Worm (Caenorhabditis elegans) whole organism, dauer: ENCODE measurements around the gene ZK688.7.
"Not testable (repeated sequence)": the region's sequence is repeated elsewhere in the genome, so short reads cannot be mapped to it uniquely, and the experiment has no call there.

ENCODE experiments used
- unc-62 ChIP-seq: sonication (generic microtip); optimal IDR thresholded peaks from 2 replicates; lab custom pipeline; 2017; ENCODE audit warnings: missing biosample characterization, missing genetic modification reagents, missing genetic modification characterization

ZK688.7 gene

DNA sequence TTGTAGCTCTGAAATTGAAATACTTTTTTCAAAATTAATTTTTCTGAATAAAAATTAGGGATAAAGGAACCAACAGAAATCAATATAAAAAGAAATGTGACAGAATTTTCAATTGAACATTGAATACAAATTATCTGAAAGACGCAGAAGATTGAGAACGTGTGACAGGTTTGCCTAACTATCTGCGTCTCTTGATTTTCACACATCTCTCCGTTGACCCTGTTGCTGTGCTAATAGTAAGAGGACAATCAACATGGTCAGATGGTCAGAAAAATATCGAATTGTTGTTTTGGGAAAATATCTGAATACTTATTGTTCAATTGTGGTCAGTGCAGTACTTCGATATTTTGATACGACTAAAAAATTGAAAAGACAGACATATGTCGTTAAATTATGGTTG is at the start of gene ZK688.7:
Gene ZK688.7, minus strand, starts transcription at position 14 of the 400 bp plus-strand sequence.
- TF ChIP-seq unc-62 (GFP tag; lab: Kevin White, UChicago) = no peak

DNA sequence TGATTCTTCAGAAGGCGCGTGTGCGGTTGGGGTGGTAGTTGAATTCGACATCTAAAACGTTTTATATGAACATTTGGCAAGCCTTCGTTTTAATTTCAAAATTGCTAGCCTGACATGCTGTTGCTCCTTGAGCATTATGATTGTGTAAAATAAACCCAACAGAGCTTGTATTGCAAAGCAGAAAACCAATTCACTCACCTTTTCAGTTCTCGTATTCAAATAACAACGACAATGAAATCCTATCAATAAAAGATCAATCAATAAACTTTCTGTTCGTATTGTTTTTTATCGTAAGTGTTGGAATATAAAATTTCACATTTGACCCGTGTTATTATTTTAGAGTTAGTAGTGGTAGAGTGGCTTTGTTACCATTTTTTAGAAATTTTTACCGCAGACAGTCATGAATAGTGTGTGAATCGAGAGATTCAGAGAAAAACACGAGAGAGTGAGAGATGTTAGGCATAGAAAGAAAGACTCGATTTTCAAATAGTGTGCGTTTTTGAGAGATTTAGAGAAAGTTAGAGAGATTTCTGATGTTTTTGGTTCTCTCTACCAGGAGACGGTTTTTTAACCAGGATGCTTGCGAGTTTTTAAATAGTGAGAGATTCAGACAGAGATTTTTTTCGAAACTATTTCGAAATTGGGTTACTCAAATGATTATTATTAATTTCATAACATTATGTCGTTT is 47.6 kb upstream of the ZK688.7 start, which contains the start of gene F54H12.10:
Gene F54H12.10, minus strand, starts transcription at position 51 of the 688 bp plus-strand sequence.
- not testable (repeated sequence) for TF ChIP-seq unc-62 (GFP tag; lab: Kevin White, UChicago)

DNA sequence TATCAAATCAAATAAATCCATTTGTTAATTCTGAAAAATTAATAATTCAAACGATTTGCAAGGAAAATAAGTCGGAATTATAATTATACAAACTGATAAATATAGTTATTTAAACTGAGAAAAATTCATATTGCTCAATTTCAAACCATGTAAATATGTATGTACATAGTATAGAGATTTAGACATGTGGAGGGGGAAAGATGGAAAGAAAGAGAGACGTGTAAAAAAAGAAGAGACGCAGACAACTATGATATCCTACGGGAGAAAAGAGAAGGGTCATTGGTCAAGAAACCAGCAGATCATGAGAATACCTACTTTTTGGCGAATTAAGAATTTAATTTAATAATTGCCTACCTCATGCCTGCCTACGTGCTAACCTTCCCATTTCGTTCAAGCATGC is 46.7 kb upstream of the ZK688.7 start, which contains the start of gene C29E4.11:
Gene C29E4.11, minus strand, starts transcription at position 30 of the 400 bp plus-strand sequence.
- no peak for TF ChIP-seq unc-62 (GFP tag; lab: Kevin White, UChicago)

DNA sequence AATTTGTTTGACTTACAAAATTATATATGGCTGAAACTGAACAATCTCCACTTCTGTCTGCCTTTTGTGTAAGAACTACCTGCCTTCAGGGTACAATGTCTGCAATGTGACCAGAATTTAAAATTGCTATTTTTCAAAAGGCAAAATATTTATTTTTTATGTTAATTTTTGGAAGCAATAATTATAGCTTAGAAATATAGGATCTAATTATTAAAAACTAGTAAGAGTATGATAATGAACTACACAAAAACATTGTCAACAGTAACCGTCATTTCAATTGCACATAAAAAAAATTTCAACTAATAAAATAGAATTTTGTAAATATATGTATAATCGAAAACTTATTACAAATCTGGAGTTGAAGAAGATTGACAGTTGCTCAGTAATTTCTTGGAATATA is 45.5 kb upstream of the ZK688.7 start, which contains the start of gene C29E4.9:
Gene C29E4.9, minus strand, starts transcription at position 101 of the 400 bp plus-strand sequence.
- no peak for TF ChIP-seq unc-62 (GFP tag; lab: Kevin White, UChicago)

DNA sequence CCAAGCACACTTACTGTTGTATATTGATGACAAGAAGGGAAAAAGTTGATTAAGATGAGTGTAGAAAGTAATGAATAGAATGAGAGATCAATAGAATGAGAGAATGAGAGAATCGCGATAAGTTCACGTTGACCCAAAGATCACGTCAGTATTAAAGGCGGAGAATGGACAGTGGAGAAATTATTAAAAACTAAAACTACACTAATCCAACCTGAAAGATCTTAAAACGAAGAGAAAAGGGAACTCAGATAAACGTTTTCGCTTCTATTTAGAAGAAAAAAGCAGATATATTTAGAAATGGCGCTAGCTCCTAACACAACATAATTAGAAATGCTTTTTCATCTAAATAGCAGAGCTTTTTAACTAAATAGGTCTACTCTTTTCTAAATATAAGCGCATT is 41.8 kb upstream of the ZK688.7 start, which contains the start of gene let-754:
Gene let-754, minus strand, starts transcription at position 101 of the 400 bp plus-strand sequence.
- no peak for TF ChIP-seq unc-62 (GFP tag; lab: Kevin White, UChicago)

DNA sequence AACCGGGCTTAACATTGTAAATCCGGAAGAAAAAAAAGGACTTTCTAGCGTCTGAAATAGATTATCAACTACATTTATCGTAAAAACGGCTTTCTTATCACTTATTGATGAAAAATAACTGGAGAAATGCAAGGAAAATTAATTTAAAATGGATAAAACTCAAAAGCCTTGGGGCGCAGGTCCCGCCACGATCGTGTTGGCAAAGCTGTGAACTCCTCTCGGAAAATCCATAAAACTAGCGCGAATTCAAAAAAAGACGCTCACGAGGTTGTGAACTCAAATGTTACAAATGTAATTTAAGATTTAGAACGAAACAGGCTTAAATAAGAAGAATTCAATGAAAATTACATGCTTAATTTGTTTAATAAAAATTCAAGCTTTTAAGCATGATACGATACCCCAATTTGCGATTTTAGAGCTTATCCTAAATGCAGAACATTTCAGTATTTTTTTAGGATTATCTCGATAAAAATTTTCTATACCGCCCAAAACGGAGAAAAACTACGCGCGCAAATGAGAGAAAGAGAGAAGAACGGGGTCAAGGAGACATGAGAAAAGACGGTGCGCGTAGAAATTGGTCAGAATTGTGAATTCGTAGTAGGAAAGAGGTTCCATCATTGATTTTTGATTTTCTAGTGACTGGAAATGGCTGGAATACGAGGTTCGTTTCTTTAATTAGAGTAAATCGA is 40.8 kb upstream of the ZK688.7 start, which contains the start of gene C29E4.15:
Gene C29E4.15, plus strand, starts transcription at position 547 of the 689 bp plus-strand sequence.
- no peak for TF ChIP-seq unc-62 (GFP tag; lab: Kevin White, UChicago)

DNA sequence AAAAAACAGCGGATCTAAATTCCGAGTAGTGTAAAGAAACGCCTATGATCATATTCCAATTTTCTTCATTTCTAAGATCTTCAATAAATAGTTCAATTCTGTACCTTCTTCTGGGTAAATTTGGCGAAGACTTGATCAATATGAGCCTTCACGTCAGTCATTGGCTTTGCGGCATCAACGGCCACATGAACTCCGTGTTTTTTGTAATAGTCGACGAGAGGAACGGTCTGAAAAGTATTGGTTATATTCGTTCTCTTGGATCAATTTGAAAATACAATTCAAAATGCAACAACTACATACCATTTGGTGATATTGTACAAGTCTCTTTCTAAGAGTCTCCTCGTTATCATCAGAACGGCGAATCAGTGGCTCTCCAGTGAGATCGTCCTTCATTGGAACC is 39.0 kb upstream of the ZK688.7 start:
- no peak for TF ChIP-seq unc-62 (GFP tag; lab: Kevin White, UChicago)

DNA sequence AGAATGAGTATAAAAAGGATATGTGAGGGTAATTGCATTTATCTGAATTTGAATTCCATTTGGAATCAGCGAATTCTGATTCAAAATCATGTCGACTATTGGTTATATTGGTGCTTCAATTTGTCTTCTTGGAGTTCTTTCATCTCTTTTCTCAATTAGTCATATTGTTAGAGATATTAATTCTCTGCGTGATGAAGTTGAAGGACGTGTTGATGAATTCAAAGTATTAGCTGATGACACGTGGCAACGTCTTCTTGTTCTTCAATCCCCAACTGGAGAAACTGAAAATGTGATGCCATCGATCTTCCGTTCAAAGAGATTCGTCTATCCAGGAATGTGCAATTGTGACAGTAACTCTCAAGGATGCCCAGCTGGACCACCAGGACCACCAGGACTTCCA is 37.4 kb upstream of the ZK688.7 start, which contains the start of gene col-90:
Gene col-90, plus strand, starts transcription at position 37 of the 400 bp plus-strand sequence.
- TF ChIP-seq unc-62 (GFP tag; lab: Kevin White, UChicago) = no peak

DNA sequence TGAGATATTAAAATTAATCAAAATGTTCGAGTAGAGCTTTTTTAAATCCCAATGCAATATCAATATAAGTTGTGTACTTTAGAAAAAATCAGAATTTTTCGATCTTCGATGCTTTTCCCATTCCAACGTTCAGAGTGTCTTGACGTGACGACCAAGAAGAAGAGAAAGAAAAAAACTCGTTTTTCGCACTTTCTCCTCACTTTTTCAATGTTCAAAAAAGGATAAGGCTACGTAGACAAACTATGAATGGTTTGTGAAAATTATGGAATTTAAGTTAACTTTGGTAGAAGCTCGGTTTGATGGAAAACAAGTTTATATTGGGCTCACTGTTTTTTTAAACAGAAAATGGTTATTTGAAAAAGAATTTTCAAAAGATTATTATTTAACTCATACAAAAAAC is 36.2 kb upstream of the ZK688.7 start:
- no peak for TF ChIP-seq unc-62 (GFP tag; lab: Kevin White, UChicago)

DNA sequence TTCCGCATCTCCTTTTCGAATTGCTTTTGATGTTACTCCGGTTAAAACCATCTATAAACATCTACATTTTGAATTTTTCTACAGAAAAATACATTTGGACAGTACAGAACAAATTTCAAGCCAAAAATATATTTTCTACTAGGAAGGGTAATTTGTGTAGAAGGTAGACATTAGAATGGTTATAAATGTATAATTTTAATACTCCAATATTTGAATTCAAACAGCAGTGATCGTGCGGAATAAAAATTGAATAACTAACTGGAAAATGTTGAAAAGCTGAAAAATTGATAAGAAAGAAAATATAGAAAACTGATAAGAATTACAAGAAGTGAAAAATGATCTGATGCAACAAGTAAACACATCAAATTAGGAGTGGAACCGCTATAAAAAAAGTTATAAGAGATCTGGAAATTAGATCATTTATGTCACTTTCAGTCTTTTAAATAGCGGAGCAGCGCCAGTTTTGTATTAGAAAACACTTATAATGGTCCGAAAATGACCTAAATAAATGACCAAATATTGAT is 35.6 kb upstream of the ZK688.7 start, which contains the start of gene gsto-1:
Gene gsto-1, minus strand, starts transcription at position 51 of the 524 bp plus-strand sequence.
- no peak for TF ChIP-seq unc-62 (GFP tag; lab: Kevin White, UChicago)

DNA sequence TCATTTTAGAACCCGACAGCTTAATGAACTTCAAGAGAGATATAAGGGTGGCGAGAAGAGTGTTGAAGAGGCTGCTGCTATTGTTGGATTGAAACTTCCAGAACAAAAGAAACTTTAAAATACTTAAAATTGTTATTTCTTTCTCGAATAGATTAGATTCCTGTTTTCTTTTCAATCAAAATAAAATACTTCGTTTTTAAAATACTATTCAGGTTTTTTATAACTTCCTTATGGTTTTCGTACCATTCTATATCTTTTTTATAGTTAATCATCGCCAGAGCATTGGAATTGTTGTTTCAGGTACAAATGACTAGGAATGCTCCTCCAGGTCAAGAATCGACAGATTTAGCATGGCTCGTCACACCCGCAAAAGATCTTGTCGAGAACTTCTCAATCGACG is 30.0 kb upstream of the ZK688.7 start, which contains the start of gene kle-2:
Gene kle-2, plus strand, starts transcription at position 301 of the 400 bp plus-strand sequence.
- TF ChIP-seq unc-62 (GFP tag; lab: Kevin White, UChicago) = no peak

DNA sequence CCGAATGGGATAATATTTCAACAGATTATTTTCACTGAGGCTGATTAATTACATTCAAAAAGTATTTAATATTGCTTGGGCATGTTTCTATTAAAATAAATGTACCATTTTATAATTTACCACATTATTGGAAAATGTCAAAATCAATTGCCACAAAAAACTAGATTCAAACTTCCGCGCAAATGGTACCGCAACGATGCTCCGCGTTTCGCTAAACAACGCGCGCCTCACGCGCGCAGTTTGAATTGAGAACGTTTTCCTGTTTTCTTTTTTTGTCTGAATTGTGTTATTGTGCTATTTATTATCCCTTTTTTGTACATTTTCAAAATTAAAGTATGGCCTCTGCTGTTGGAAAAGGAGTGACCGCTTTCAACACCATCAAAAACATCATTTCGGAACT is 29.4 kb upstream of the ZK688.7 start, which contains the start of gene C29E4.12:
Gene C29E4.12, plus strand, starts transcription at position 333 of the 400 bp plus-strand sequence.
- TF ChIP-seq unc-62 (GFP tag; lab: Kevin White, UChicago) = no peak

DNA sequence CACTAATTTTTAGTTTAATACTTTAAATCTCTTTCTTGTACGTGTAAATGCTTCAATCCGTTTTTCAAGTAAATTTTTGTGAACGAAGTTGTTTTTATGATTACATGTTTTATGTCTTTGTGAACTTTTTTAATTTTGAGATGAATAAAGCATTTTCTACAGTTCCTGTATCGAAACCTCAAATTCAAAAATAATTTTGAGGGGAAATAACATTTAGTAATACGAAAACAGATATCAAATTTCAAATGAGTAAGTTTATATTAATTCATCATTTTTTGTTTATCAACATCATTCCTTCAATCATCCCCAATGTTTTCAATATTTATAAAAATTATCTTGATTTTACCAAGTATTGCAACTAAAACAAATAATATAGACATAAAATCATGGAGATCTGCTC is 26.1 kb upstream of the ZK688.7 start, which contains the start of gene C29E4.10:
Gene C29E4.10, plus strand, starts transcription at position 301 of the 400 bp plus-strand sequence.
- TF ChIP-seq unc-62 (GFP tag; lab: Kevin White, UChicago) = no peak

DNA sequence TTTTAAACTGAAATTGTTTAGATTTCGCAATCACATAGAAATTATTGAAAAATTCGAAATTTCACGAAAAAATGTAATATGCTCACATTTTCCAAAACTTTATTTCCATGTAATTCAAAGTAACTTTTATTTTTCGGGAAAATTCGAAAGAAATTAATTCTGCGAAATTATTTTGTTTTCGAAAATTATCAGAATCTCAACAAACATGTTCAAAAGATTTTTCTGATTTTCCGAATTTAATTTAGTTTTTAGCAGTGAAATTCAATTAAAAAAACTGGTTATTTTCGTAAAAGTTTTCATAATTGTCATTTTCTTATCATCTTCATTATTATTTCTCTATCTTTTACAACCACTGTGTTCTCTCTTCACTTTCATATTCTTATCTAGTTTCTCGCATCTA is 21.8 kb upstream of the ZK688.7 start, which contains the start of gene ran-2:
Gene ran-2, plus strand, starts transcription at position 301 of the 400 bp plus-strand sequence.
- TF ChIP-seq unc-62 (GFP tag; lab: Kevin White, UChicago) = no peak

DNA sequence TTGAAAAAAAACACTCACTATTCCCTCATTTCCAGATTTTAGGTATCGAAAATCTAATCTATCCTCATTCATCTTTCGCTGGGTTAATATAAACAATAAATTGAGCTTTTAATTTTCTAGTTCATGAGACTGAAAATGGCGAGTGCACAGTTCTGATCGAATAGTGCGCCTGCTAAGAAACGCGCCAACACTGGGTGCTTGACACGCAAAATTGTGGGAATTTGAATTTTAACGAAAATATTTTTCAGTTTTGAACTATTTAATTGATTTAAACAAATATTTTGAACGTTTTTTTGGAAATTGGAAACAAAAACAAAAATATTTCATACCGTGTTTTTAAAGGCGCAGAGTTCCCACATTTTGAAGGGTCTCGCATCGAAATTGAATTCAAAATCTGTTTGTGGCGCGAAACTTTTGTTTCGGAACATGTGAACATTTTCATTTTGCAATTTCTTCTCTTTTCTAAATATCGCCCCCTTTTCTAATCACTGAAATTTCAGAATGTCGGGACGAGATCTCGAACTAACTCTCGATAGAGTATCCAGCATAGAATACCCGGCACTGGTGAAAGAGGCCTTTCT is 17.2 kb upstream of the ZK688.7 start, which contains the start of the genes C29E4.13 and npp-15:
Gene C29E4.13, minus strand, starts transcription at position 169 of the 581 bp plus-strand sequence.
Gene npp-15, plus strand, starts transcription at position 495 of the 581 bp plus-strand sequence.
- TF ChIP-seq unc-62 (GFP tag; lab: Kevin White, UChicago) = no peak
